Fruit fly (Drosophila melanogaster) whole organism, wandering third instar larva: ENCODE results near the gene CG4467.

ENCODE experiments used
- Abd-B ChIP-seq: fragments of >200 bp; optimal IDR thresholded peaks from 2 replicates; lab custom pipeline; 2017; ENCODE audit warnings: missing biosample characterization, missing genetic modification characterization
- CG32264 ChIP-seq: fragments of 200-800 bp; sonication (Bioruptor generic); optimal IDR thresholded peaks from 2 replicates; lab custom pipeline; 2016; ENCODE audit warnings: missing biosample characterization, missing genetic modification characterization
- CG9705 ChIP-seq: fragments of 200-800 bp; sonication (Bioruptor generic); optimal IDR thresholded peaks from 2 replicates; lab custom pipeline; 2018; ENCODE audit warnings: missing biosample characterization, mild to moderate bottlenecking, missing genetic modification characterization
- CrebA ChIP-seq: fragments of 200-800 bp; sonication (Bioruptor generic); optimal IDR thresholded peaks from 2 replicates; lab custom pipeline; 2016; ENCODE audit warnings: missing biosample characterization, mild to moderate bottlenecking, missing genetic modification characterization, borderline replicate concordance
- Dfd ChIP-seq: fragments of >200 bp; optimal IDR thresholded peaks from 2 replicates; lab custom pipeline; 2017; ENCODE audit warnings: missing biosample characterization, missing genetic modification characterization
- Dif ChIP-seq: fragments of 200-275, 200-300 bp; sonication (Bioruptor generic); optimal IDR thresholded peaks from 2 replicates; lab custom pipeline; 2018; ENCODE audit warnings: missing biosample characterization, missing genetic modification characterization; ENCODE audit not compliant: partially characterized antibody
- GATAd ChIP-seq: sonication (Bioruptor generic); optimal IDR thresholded peaks from 2 replicates; lab custom pipeline; 2016; ENCODE audit warnings: missing biosample characterization, missing genetic modification characterization
- HLH106 ChIP-seq: fragments of 200-800 bp; optimal IDR thresholded peaks from 3 replicates; lab custom pipeline; 2019; ENCODE audit warnings: missing biosample characterization, mild to moderate bottlenecking, missing genetic modification characterization, moderate library complexity
- Hnf4 ChIP-seq: fragments of 200-800 bp; sonication (Bioruptor generic); optimal IDR thresholded peaks from 2 replicates; lab custom pipeline; 2016; ENCODE audit warnings: missing biosample characterization, mild to moderate bottlenecking, missing genetic modification characterization
- Hr78 ChIP-seq: fragments of >200 bp; optimal IDR thresholded peaks from 2 replicates; lab custom pipeline; 2017; ENCODE audit warnings: missing biosample characterization, missing genetic modification characterization
- Hr83 ChIP-seq: fragments of 200-300 bp; sonication (Bioruptor generic); optimal IDR thresholded peaks from 2 replicates; lab custom pipeline; 2016; ENCODE audit warnings: missing biosample characterization, mild to moderate bottlenecking, missing genetic modification characterization, moderate library complexity; ENCODE audit not compliant: poor library complexity, severe bottlenecking
- Jra ChIP-seq: sonication (Bioruptor generic); optimal IDR thresholded peaks from 2 replicates; lab custom pipeline; 2016; ENCODE audit warnings: missing biosample characterization, missing genetic modification characterization
- Mio ChIP-seq: sonication (Bioruptor generic); optimal IDR thresholded peaks from 2 replicates; lab custom pipeline; 2016; ENCODE audit warnings: missing biosample characterization, missing genetic modification characterization
- N ChIP-seq: fragments of >200 bp; optimal IDR thresholded peaks from 2 replicates; lab custom pipeline; 2018; ENCODE audit warnings: missing biosample characterization, missing external identifiers, missing genetic modification characterization
- OdsH ChIP-seq: fragments of 200-800 bp; sonication (Bioruptor generic); optimal IDR thresholded peaks from 2 replicates; lab custom pipeline; 2016; ENCODE audit warnings: missing biosample characterization, mild to moderate bottlenecking, missing genetic modification characterization
- Rel ChIP-seq, 2 experiments: fragments of 200-800 bp; sonication (Bioruptor generic) in 1 of 2; optimal IDR thresholded peaks; 2 replicates in 1 of 2; 3 replicates in 1 of 2; lab custom pipeline; 2016 to 2019; ENCODE audit warnings: mild to moderate bottlenecking in 2 of 2, missing biosample characterization in 2 of 2, missing genetic modification characterization in 2 of 2, moderate library complexity in 1 of 2
- Sp1 ChIP-seq: fragments of 200-800 bp; sonication (Bioruptor generic); optimal IDR thresholded peaks from 3 replicates; lab custom pipeline; 2019; ENCODE audit warnings: missing biosample characterization, mild to moderate bottlenecking, missing genetic modification characterization, moderate library complexity
- Vsx2 ChIP-seq: fragments of 200-300, 225-300 bp; sonication (Bioruptor generic); optimal IDR thresholded peaks from 2 replicates; lab custom pipeline; 2018; ENCODE audit warnings: missing biosample characterization, missing genetic modification characterization; ENCODE audit not compliant: partially characterized antibody
- br ChIP-seq: fragments of 200-800 bp; sonication (Bioruptor generic); optimal IDR thresholded peaks from 2 replicates; lab custom pipeline; 2016; ENCODE audit warnings: missing biosample characterization, missing genetic modification characterization
- brk ChIP-seq: fragments of 200-800 bp; sonication (Bioruptor generic); optimal IDR thresholded peaks from 2 replicates; lab custom pipeline; 2016; ENCODE audit warnings: missing biosample characterization, mild to moderate bottlenecking, missing genetic modification characterization
- dl ChIP-seq, 2 experiments: fragments of 175-275, 200-275 bp in 1 of 2; fragments of 200-275 bp in 1 of 2; sonication (Bioruptor generic); optimal IDR thresholded peaks; lab custom pipeline; 2018; ENCODE audit warnings: mild to moderate bottlenecking in 2 of 2, missing biosample characterization in 2 of 2, missing genetic modification characterization in 2 of 2, moderate library complexity in 2 of 2; ENCODE audit not compliant: partially characterized antibody in 2 of 2, insufficient read depth in 1 of 2
- dmrt93B ChIP-seq: fragments of 200-800 bp; sonication (Bioruptor generic); optimal IDR thresholded peaks from 2 replicates; lab custom pipeline; 2018; ENCODE audit warnings: missing biosample characterization, mild to moderate bottlenecking, missing genetic modification characterization
- dsf ChIP-seq: sonication (Bioruptor generic); optimal IDR thresholded peaks from 2 replicates; lab custom pipeline; 2016; ENCODE audit warnings: missing biosample characterization, missing genetic modification characterization, borderline replicate concordance
- ey ChIP-seq: fragments of 200-800 bp; sonication (Bioruptor generic); optimal IDR thresholded peaks from 2 replicates; lab custom pipeline; 2016; ENCODE audit warnings: missing biosample characterization, missing genetic modification characterization
- foxo ChIP-seq, 2 experiments: fragments of 200-800 bp; sonication (Bioruptor generic); optimal IDR thresholded peaks; 2 replicates in 1 of 2; 3 replicates in 1 of 2; lab custom pipeline; 2016 to 2017; ENCODE audit warnings: missing biosample characterization in 2 of 2, missing genetic modification characterization in 2 of 2
- fru ChIP-seq: fragments of 200-800 bp; sonication (Bioruptor generic); optimal IDR thresholded peaks from 3 replicates; lab custom pipeline; 2016; ENCODE audit warnings: missing biosample characterization, mild to moderate bottlenecking, missing genetic modification characterization
- jim ChIP-seq: fragments of 175-275, 200-325 bp; sonication (Bioruptor generic); optimal IDR thresholded peaks from 2 replicates; lab custom pipeline; 2016; ENCODE audit warnings: missing biosample characterization, mild to moderate bottlenecking, missing genetic modification characterization
- pan ChIP-seq: fragments of >200 bp; optimal IDR thresholded peaks from 2 replicates; lab custom pipeline; 2017
- psq ChIP-seq: fragments of 200-800 bp; sonication (Bioruptor generic); optimal IDR thresholded peaks from 3 replicates; lab custom pipeline; 2017; ENCODE audit warnings: missing biosample characterization, mild to moderate bottlenecking, missing genetic modification characterization, moderate library complexity
- sv ChIP-seq: fragments of 200-800 bp; sonication (Bioruptor generic); optimal IDR thresholded peaks from 3 replicates; lab custom pipeline; 2016; ENCODE audit warnings: missing biosample characterization, missing genetic modification characterization
- tai ChIP-seq: sonication (Bioruptor generic); optimal IDR thresholded peaks from 2 replicates; lab custom pipeline; 2016; ENCODE audit warnings: missing biosample characterization, missing genetic modification characterization
- usp ChIP-seq: fragments of >200 bp; optimal IDR thresholded peaks from 2 replicates; lab custom pipeline; 2017; ENCODE audit warnings: missing biosample characterization, missing genetic modification characterization
- woc ChIP-seq: sonication (Bioruptor generic); optimal IDR thresholded peaks from 2 replicates; lab custom pipeline; 2016; ENCODE audit warnings: missing biosample characterization, mild to moderate bottlenecking, missing genetic modification characterization

Gene CG4467

DNA sequence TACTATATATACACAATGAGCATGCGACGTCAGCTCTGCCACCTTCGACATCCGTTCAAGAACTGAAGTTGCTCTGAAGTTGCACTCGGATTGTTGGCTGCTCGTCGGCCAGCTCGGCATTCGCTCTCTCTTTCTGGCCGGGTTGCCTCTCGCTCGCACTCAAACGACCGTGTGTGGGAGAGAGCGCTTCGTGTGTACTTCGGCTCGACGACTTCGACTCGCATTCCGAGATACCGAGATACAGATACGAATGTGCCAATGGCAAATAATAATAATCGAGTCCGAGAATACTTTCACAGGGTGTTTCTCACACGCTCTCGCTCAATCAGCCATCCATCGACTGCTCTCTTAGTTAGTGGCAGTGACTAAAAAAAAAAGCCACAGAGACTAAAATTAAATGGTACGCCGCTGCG, 46.7 kb upstream of the CG4467 start (continued):
- no peak for TF ChIP-seq woc (GFP tag; lab: Kevin White, UChicago)
- TF ChIP-seq Hr78 (GFP tag; lab: Kevin White, UChicago): no peak
- TF ChIP-seq brk (GFP tag; lab: Kevin White, UChicago): peak; percentile 8
- peak; percentile 38 for TF ChIP-seq psq (GFP tag; lab: Kevin White, UChicago)
- TF ChIP-seq fru: peak; percentile 16
- no peak for TF ChIP-seq tai (GFP tag; lab: Kevin White, UChicago)
- TF ChIP-seq Abd-B: no peak
- no peak for TF ChIP-seq GATAd (GFP tag; lab: Kevin White, UChicago)
- no peak for TF ChIP-seq Mio
- TF ChIP-seq ey: no peak
- no peak for TF ChIP-seq Dfd
- peak; percentile 12 for TF ChIP-seq HLH106 (tag; lab: Kevin White, UChicago)
- TF ChIP-seq pan (lab: Kevin White, UChicago): no peak
- TF ChIP-seq, all 38 proteins: peak for 16

DNA sequence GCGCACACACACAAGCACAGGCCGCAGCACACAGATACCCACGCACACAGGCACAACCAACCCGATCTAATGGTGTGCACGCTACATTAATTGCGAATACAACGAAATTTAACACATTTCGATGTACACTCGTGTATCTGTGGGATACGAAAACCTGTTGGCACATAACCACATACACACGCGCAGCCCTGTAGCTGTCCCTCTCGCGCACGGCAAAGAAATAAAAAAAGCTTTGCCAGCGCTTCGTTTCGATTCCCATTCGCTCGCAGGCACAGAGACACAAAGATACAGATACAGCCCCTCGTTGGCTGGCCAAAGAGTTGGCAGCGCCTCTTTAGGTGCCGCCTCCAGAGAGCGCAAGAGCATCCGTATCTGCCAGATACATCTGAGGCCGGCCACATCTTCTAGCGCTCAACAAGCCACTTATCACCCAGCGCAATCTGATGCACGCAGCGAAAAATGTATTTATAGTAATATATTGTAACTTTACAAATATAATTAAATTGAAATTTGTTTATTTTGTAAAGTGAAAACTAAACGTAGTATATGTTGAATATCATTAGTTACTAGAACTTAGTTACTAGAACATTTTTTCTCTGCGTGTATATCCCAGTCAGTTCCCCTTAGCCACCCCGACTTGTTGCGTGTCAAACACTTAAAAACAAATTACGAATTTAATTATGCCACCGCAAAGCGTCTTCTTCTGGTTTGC, 44.5 kb upstream of the CG4467 start:
- TF ChIP-seq dsf (GFP tag; lab: Kevin White, UChicago) (no peak), Hr78 (GFP tag; lab: Kevin White, UChicago) (no peak), ey (peak; percentile 9), N (GFP tag; lab: Kevin White, UChicago) (peak; percentile 94), sv (GFP tag; lab: Kevin White, UChicago) (peak; percentile 37), fru (peak; percentile 42), br (GFP tag; lab: Kevin White, UChicago) (no peak), brk (GFP tag; lab: Kevin White, UChicago) (peak; percentile 55), Sp1 (GFP tag; lab: Kevin White, UChicago) (peak; percentile 50), Hr83 (GFP tag; lab: Kevin White, UChicago) (peak; percentile 23), CrebA (GFP tag; lab: Kevin White, UChicago) (no peak), CG9705 (GFP tag; lab: Kevin White, UChicago) (no peak), dmrt93B (GFP tag; lab: Kevin White, UChicago) (no peak), Dif (GFP tag; lab: Kevin White, UChicago) (peak; percentile 1), Dfd (no peak), OdsH (GFP tag; lab: Kevin White, UChicago) (peak; percentile 47), dl (GFP tag; optimal IDR thresholded peaks at IDR 0.05; lab: Kevin White, UChicago; ENCODE audit: insufficient read depth in 1 of 2, partially characterized antibody in 2 of 2) (peak in 1 of 2 experiments; percentile 17), HLH106 (tag; lab: Kevin White, UChicago) (no peak), Jra (peak; percentile 2), Hnf4 (GFP tag; lab: Kevin White, UChicago) (no peak), Rel (GFP tag; optimal IDR thresholded peaks at IDR 0.05; lab: Kevin White, UChicago) (peak; percentile 65), Rel (tag; optimal IDR thresholded peaks at IDR 0.05; lab: Kevin White, UChicago) (no peak), Vsx2 (GFP tag; lab: Kevin White, UChicago) (peak; percentile 64), jim (peak; percentile 72), psq (GFP tag; lab: Kevin White, UChicago) (peak; percentile 2)

DNA sequence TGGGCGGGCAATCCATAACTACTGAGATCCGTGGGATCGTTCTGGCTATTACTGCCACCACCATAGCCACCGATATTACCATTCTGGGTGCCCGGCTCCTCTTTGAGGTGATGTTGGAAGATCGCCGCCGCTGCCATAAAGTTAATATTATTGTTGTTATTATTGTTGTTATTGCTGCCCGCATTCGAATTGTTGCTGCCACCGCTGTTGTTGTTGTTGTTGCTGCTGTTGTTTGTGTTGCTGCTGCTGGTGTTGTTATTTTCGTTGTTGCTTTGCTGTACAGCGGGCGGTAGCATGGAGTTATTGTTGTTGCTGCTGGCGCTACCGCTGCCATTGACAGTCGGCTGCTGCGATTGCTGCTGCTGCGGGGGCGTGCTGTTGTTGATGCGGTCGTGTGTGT, 43.6 kb upstream of the CG4467 start:
- TF ChIP-seq Rel (GFP tag; optimal IDR thresholded peaks at IDR 0.05; lab: Kevin White, UChicago) (no peak), Rel (tag; optimal IDR thresholded peaks at IDR 0.05; lab: Kevin White, UChicago) (no peak), Hr83 (GFP tag; lab: Kevin White, UChicago) (no peak), Jra (no peak), Dfd (no peak), Hnf4 (GFP tag; lab: Kevin White, UChicago) (no peak), Mio (no peak), N (GFP tag; lab: Kevin White, UChicago) (no peak), jim (no peak), Hr78 (GFP tag; lab: Kevin White, UChicago) (no peak), CG32264 (GFP tag; lab: Kevin White, UChicago) (no peak), HLH106 (tag; lab: Kevin White, UChicago) (no peak), usp (GFP tag; lab: Kevin White, UChicago) (no peak), foxo (GFP tag; optimal IDR thresholded peaks at IDR 0.05; lab: Kevin White, UChicago) (no peak), Dif (GFP tag; lab: Kevin White, UChicago) (no peak)
- TF ChIP-seq, all 38 proteins: peak for 0
